Worm (Caenorhabditis elegans): ENCODE results near the gene set-8.

Gene set-8

DNA sequence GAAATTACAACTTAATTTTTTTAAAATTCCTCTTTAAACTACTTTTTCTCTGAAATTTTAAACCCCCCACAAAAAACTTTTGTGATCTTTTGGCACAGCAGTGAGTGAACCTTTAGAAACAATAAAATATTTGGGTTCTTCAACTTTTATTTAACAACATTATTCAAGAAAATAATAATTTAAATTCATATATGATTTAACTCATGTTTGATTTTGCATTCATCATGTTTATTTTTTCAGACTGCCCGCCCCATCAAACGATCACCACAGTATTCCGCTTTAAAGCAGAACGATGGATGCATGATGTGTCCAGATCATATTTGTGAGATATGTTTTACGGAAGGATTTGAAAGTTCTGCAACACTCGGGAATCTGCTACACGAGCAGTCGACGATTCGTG lies at the start of gene set-8:
TSS of gene set-8 (plus strand) at position 301 of the 400 bp plus-strand sequence.
- no peak for TF ChIP-seq ztf-22 (GFP tag; optimal IDR thresholded peaks at IDR 0.05)
- TF ChIP-seq T26A5.8 (tag; optimal IDR thresholded peaks at IDR 0.05): no peak
- TF ChIP-seq lsy-27 (tag; optimal IDR thresholded peaks at IDR 0.05; ENCODE audit: borderline replicate concordance, insufficient read depth): no peak
- TF ChIP-seq xnd-1 (tag; optimal IDR thresholded peaks at IDR 0.05): no peak
- TF ChIP-seq sptf-2 (GFP tag; optimal IDR thresholded peaks at IDR 0.05): no peak
- TF ChIP-seq Y53F4B.3 (GFP tag; IDR thresholded peaks at IDR 0.05): no peak
- TF ChIP-seq hmg-20 (GFP tag; IDR thresholded peaks at IDR 0.05): no peak
- no peak for TF ChIP-seq snpc-4 (GFP tag; optimal IDR thresholded peaks at IDR 0.05)
- no peak for TF ChIP-seq snpc-4 (tag; optimal IDR thresholded peaks at IDR 0.05)
- TF ChIP-seq dpl-1 (GFP tag; optimal IDR thresholded peaks at IDR 0.05): no peak
- no peak for TF ChIP-seq B0035.1 (tag; optimal IDR thresholded peaks at IDR 0.05)
- TF ChIP-seq bed-1 (GFP tag; IDR thresholded peaks at IDR 0.05): no peak
- no peak for TF ChIP-seq egrh-3 (GFP tag; IDR thresholded peaks at IDR 0.05)

DNA sequence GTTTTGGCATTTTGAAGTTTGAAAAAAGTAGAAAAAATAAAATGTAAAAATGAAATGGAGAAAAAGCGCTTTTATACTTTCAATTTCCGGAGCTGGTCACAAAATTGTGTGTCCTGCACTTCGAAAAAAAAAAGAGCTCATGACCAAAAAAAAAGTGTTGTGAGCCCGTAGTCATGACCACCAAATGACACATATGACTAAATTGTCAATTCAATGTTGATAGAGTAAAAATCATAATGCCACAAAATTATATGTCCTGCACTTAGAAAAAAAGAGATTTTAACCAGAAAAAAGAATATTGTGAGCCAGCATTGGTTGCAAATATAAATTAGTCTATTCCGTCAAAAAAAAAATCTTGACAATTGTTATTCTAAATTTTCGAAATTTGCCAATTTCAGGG lies 47.3 kb upstream of the set-8 start, which contains the start of gene F02C12.2:
TSS of gene F02C12.2 (minus strand) at position 101 of the 400 bp plus-strand sequence.
- TF ChIP-seq nhr-120 (GFP tag; IDR thresholded peaks at IDR 0.05) (no peak), hmg-20 (GFP tag; IDR thresholded peaks at IDR 0.05) (no peak), hmg-1.2 (GFP tag; IDR thresholded peaks at IDR 0.05) (no peak), Y95B8A.8 (GFP tag; IDR thresholded peaks at IDR 0.05) (no peak), ceh-91 (GFP tag; IDR thresholded peaks at IDR 0.05) (no peak), tbx-9 (tag; optimal IDR thresholded peaks at IDR 0.05; ENCODE audit: borderline replicate concordance) (no peak), pbrm-1 (GFP tag; IDR thresholded peaks at IDR 0.05) (no peak), ZK185.1 (tag; optimal IDR thresholded peaks at IDR 0.05; ENCODE audit: poor library complexity, severe bottlenecking) (no peak), pha-4 (tag; optimal IDR thresholded peaks at IDR 0.05) (no peak), B0336.3 (GFP tag; IDR thresholded peaks at IDR 0.05) (no peak)

DNA sequence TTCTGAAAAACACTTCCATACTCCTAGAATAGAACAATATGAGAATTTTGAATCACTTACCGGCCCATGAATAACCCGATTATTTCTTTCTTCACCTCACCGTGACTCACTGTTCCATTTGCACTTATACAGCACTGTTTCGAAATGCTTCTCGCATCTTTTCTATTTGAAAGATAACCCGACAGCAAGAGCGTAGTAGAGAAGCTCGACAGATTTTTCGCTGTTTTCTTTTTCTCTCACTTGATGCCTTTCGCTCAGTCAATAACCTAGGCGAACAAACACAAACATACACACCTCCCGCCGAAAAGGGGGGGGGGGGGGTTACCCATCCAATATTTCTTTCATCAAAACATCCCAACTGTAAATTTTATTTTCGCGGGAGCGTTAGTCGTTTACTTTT lies 45.2 kb upstream of the set-8 start:
- TF ChIP-seq nhr-80 (tag; optimal IDR thresholded peaks at IDR 0.05): peak; percentile 71
- 0 out of 2 replicates have a peak, but pooled peaks have one; percentile 6 for TF ChIP-seq dox-1 (GFP tag; IDR thresholded peaks at IDR 0.05)
- TF ChIP-seq cebp-1 (GFP tag; IDR thresholded peaks at IDR 0.05): peak; percentile 75
- peak; percentile 81 for TF ChIP-seq cebp-1 (tag; optimal IDR thresholded peaks at IDR 0.05)
- no peak for TF ChIP-seq akir-1 (GFP tag; optimal IDR thresholded peaks at IDR 0.05)

DNA sequence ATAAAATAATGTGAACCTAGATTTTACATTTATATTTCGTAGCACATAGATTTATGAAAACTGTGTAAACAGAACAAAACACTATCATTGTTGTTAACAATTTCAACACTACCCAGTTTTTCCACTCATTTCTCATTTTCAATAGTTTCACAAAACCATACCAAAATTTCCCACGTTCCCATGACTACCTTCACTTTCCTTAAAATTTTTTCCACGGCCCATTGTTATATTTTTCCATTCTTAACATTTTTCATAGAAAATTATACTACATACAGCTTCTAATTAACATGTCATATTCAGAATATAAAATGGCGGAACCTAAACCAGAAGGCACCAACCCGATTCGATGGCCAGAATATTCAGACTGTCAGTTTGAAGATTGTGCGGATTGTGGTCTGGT lies 44.7 kb upstream of the set-8 start, which contains the start of gene F02C12.1:
TSS of gene F02C12.1 (plus strand) at position 301 of the 400 bp plus-strand sequence.
- TF ChIP-seq rec-8 (tag; optimal IDR thresholded peaks at IDR 0.05) (no peak), ceh-91 (GFP tag; IDR thresholded peaks at IDR 0.05) (no peak), him-1 (tag; optimal IDR thresholded peaks at IDR 0.05) (no peak), snpc-1.1 (tag; optimal IDR thresholded peaks at IDR 0.05; ENCODE audit: insufficient read depth) (no peak), hmg-1.2 (GFP tag; IDR thresholded peaks at IDR 0.05) (no peak), hlh-12 (tag; optimal IDR thresholded peaks at IDR 0.05) (no peak), efl-1 (GFP tag; optimal IDR thresholded peaks at IDR 0.05) (no peak), F49E8.2 (tag; optimal IDR thresholded peaks at IDR 0.05; ENCODE audit: insufficient read depth) (no peak), nfya-1 (tag; optimal IDR thresholded peaks at IDR 0.05; ENCODE audit: borderline replicate concordance, insufficient read depth) (no peak), ceh-79 (tag; optimal IDR thresholded peaks at IDR 0.05) (no peak), cebp-2 (GFP tag; IDR thresholded peaks at IDR 0.05) (no peak), nhr-90 (tag; optimal IDR thresholded peaks at IDR 0.05) (no peak), B0035.1 (tag; optimal IDR thresholded peaks at IDR 0.05) (no peak), ztf-18 (tag; optimal IDR thresholded peaks at IDR 0.05) (no peak), bed-1 (GFP tag; IDR thresholded peaks at IDR 0.05) (no peak), repo-1 (tag; optimal IDR thresholded peaks at IDR 0.05) (no peak), sptf-2 (GFP tag; optimal IDR thresholded peaks at IDR 0.05) (no peak), egrh-3 (GFP tag; IDR thresholded peaks at IDR 0.05) (no peak)
